Fruit fly (Drosophila melanogaster): Measurements from ENCODE around the gene CG34241.

Gene CG34241

DNA sequence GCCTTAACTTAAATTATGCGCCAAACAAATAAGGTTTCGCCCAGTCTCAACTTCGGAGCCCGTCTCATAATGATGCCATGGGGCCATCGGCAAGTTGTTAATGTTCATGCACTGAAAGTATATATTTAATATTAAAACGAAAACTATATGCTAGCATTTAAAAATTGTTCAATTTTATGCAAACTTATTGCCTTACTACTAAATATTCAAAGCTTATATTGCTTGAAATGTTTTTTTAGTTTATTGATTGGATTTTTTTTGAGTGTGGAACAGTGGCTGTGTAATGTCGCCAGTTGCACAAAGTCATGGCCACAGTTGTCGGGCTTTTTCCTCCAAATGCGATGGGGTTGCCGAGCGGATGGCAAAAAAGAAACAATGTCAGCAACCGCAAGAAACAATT is 13.6 kb upstream of the CG34241 start (continued):
- no peak for TF ChIP-seq CG1024 (GFP tag; IDR thresholded peaks at IDR 0.05)
- no peak for TF ChIP-seq Dbx (GFP tag; IDR thresholded peaks at IDR 0.05)
- TF ChIP-seq CG4360 (GFP tag; IDR thresholded peaks at IDR 0.05) = 0 out of 2 replicates have a peak, but pooled peaks have one; percentile 14
- TF ChIP-seq phol (tag; optimal IDR thresholded peaks at IDR 0.05) = peak; percentile 25
- no peak; the same call in 1 of the 2 replicates for TF ChIP-seq CG10366 (GFP tag; IDR thresholded peaks at IDR 0.05)
- TF ChIP-seq run (tag; optimal IDR thresholded peaks at IDR 0.05) = no peak
- peak; percentile 13 for TF ChIP-seq Xbp1 (GFP tag; optimal IDR thresholded peaks at IDR 0.05)
- TF ChIP-seq nom (GFP tag; optimal IDR thresholded peaks at IDR 0.05) = peak; percentile 50
- peak; percentile 25 for TF ChIP-seq CG10267 (tag; optimal IDR thresholded peaks at IDR 0.05)
- peak; percentile 19 for TF ChIP-seq CG18262 (tag; optimal IDR thresholded peaks at IDR 0.05)
- no peak for TF ChIP-seq CG31388 (GFP tag; optimal IDR thresholded peaks at IDR 0.05)
- TF ChIP-seq CG2712 (tag; optimal IDR thresholded peaks at IDR 0.05) = peak; percentile 41
- TF ChIP-seq CG17359 (tag; optimal IDR thresholded peaks at IDR 0.05) = peak; percentile 39
- TF ChIP-seq CG10565 (GFP tag; optimal IDR thresholded peaks at IDR 0.05) = no peak
- peak; percentile 44; the same call in 1 of the 2 replicates for TF ChIP-seq Xrp1 (GFP tag; IDR thresholded peaks at IDR 0.05)
- no peak for TF ChIP-seq CG13624 (GFP tag; optimal IDR thresholded peaks at IDR 0.05)
- TF ChIP-seq CG4820 (GFP tag; optimal IDR thresholded peaks at IDR 0.05) = peak; percentile 40
- TF ChIP-seq sisA (GFP tag; IDR thresholded peaks at IDR 0.05) = peak; percentile 22; the same call in 1 of the 2 replicates
- TF ChIP-seq CG17328 (GFP tag; IDR thresholded peaks at IDR 0.05) = peak; percentile 53; the same call in 1 of the 2 replicates
- peak; percentile 20; the same call in 1 of the 2 replicates for TF ChIP-seq HLH3B (GFP tag; IDR thresholded peaks at IDR 0.05)
- TF ChIP-seq CG2202 (tag; optimal IDR thresholded peaks at IDR 0.05) = no peak
- TF ChIP-seq CoRest (tag; optimal IDR thresholded peaks at IDR 0.05) = no peak
- peak; percentile 9 for TF ChIP-seq CG14710 (tag; optimal IDR thresholded peaks at IDR 0.05)
- TF ChIP-seq sens-2 (GFP tag; IDR thresholded peaks at IDR 0.05) = 0 out of 2 replicates have a peak, but pooled peaks have one; percentile 41
- TF ChIP-seq CG32772 (GFP tag; IDR thresholded peaks at IDR 0.05) = peak; percentile 33; the same call in 1 of the 2 replicates
- TF ChIP-seq MTF-1 (GFP tag; optimal IDR thresholded peaks at IDR 0.05; ENCODE audit: borderline replicate concordance) = no peak

- no peak for TF ChIP-seq bowl (GFP tag; IDR thresholded peaks at IDR 0.05)
- no peak for TF ChIP-seq fd64A (GFP tag; optimal IDR thresholded peaks at IDR 0.05)
- peak; percentile 66 for TF ChIP-seq sens (GFP tag)
- peak; percentile 78 for TF ChIP-seq nom (GFP tag; optimal IDR thresholded peaks at IDR 0.05)
- peak; percentile 91 for TF ChIP-seq lbe (GFP tag; optimal IDR thresholded peaks at IDR 0.05)
- TF ChIP-seq bsh (GFP tag; optimal IDR thresholded peaks at IDR 0.05) = peak in 1 of 2 experiments; percentile 81
- peak; percentile 90 for TF ChIP-seq corto (GFP tag; optimal IDR thresholded peaks at IDR 0.05)
- TF ChIP-seq Drgx (GFP tag; IDR thresholded peaks at IDR 0.05) = peak; percentile 65
These were observed 12.7 kb upstream of the CG34241 start for dm6 chr3L:12115103-12115502.

- TF ChIP-seq CG13123 (GFP tag; optimal IDR thresholded peaks at IDR 0.05) (no peak), CG31365 (tag; optimal IDR thresholded peaks at IDR 0.05) (no peak), kni (GFP tag; optimal IDR thresholded peaks at IDR 0.05) (no peak), vfl (GFP tag; optimal IDR thresholded peaks at IDR 0.05) (peak; percentile 12), Ravus (GFP tag; IDR thresholded peaks at IDR 0.05) (no peak), CG4820 (GFP tag; optimal IDR thresholded peaks at IDR 0.05) (no peak), maf-S (GFP tag; optimal IDR thresholded peaks at IDR 0.05) (no peak), pb (GFP tag; optimal IDR thresholded peaks at IDR 0.05) (no peak), CG11093 (GFP tag; IDR thresholded peaks at IDR 0.05) (peak; percentile 17; the same call in 1 of the 3 replicates), az2 (GFP tag; optimal IDR thresholded peaks at IDR 0.05) (no peak), CG11085 (GFP tag; IDR thresholded peaks at IDR 0.05) (no peak), p53 (GFP tag; optimal IDR thresholded peaks at IDR 0.05) (no peak), sens (GFP tag) (peak; percentile 78), CG10267 (tag; optimal IDR thresholded peaks at IDR 0.05) (peak; percentile 98), gem (tag; optimal IDR thresholded peaks at IDR 0.05) (no peak), salm (tag; optimal IDR thresholded peaks at IDR 0.05) (no peak), CG3407 (GFP tag; optimal IDR thresholded peaks at IDR 0.05) (no peak), CG14965 (GFP tag; optimal IDR thresholded peaks at IDR 0.05; ENCODE audit: borderline replicate concordance) (no peak)
These were observed 11.6 kb upstream of the CG34241 start, which contains the start of gene vers for dm6 chr3L:12115966-12116735. Gene vers (plus strand): TSS chr3L:12116101.
